Worm (Caenorhabditis elegans): ENCODE data around the gene C28H8.2.

- TF ChIP-seq dao-5 (tag; optimal IDR thresholded peaks at IDR 0.05): no peak
- TF ChIP-seq him-1 (tag; optimal IDR thresholded peaks at IDR 0.05): no peak
- TF ChIP-seq W03F9.2 (tag; optimal IDR thresholded peaks at IDR 0.05): no peak
These were observed 16.9 kb downstream of the C28H8.2 start, which contains the start of gene EGAP1.1 for ce11 chrIII:5936992-5937391.

Measured in whole organism, L4/young adult.